Worm (Caenorhabditis elegans) whole organism, mixed stage, embryonic: ENCODE measurements around the gene cah-4.

ENCODE experiments used
- M03D4.4 ChIP-seq: sonication (generic microtip); optimal IDR thresholded peaks from 2 replicates; lab custom pipeline; 2017; ENCODE audit warnings: mild to moderate bottlenecking, missing genetic modification characterization, missing compliant biosample characterization
- bed-3 ChIP-seq: fragments of 200-800 bp; sonication (Bioruptor generic); optimal IDR thresholded peaks from 3 replicates; lab custom pipeline; 2018; ENCODE audit warnings: mild to moderate bottlenecking, missing genetic modification characterization, moderate library complexity, missing compliant biosample characterization
- blmp-1 ChIP-seq: fragments of 150-350 bp; optimal IDR thresholded peaks from 2 replicates; lab custom pipeline; 2014; ENCODE audit warnings: missing biosample characterization, missing genetic modification characterization
- ceh-43 ChIP-seq: fragments of 200-800 bp; sonication (Bioruptor generic); optimal IDR thresholded peaks from 2 replicates; lab custom pipeline; 2018; ENCODE audit warnings: mild to moderate bottlenecking, missing genetic modification characterization, moderate library complexity, missing compliant biosample characterization
- lin-13 ChIP-seq: fragments of 150-350 bp; optimal IDR thresholded peaks from 2 replicates; lab custom pipeline; 2014; ENCODE audit warnings: missing biosample characterization, missing genetic modification characterization
- lsy-2 ChIP-seq: fragments of 150-350 bp; optimal IDR thresholded peaks from 2 replicates; lab custom pipeline; 2014; ENCODE audit warnings: missing biosample characterization, missing genetic modification characterization
- nhr-237 ChIP-seq: fragments of 150-350 bp; optimal IDR thresholded peaks from 2 replicates; lab custom pipeline; 2014; ENCODE audit warnings: missing biosample characterization, missing genetic modification characterization
- nhr-76 ChIP-seq: sonication (generic microtip); optimal IDR thresholded peaks from 2 replicates; lab custom pipeline; 2017; ENCODE audit warnings: missing biosample characterization, missing genetic modification characterization
- pha-4 ChIP-seq: fragments of 150-350 bp; optimal IDR thresholded peaks from 2 replicates; lab custom pipeline; 2018; ENCODE audit warnings: missing biosample characterization, missing genetic modification reagents, missing genetic modification characterization
- sem-2 ChIP-seq: fragments of 200-800 bp; sonication (Bioruptor generic); optimal IDR thresholded peaks from 2 replicates; lab custom pipeline; 2018; ENCODE audit warnings: mild to moderate bottlenecking, missing genetic modification characterization, missing compliant biosample characterization
- snpc-4 ChIP-seq: fragments of 150-350 bp; optimal IDR thresholded peaks from 2 replicates; lab custom pipeline; 2014; ENCODE audit warnings: missing biosample characterization, missing genetic modification characterization
- unc-39 ChIP-seq: fragments of 150-350 bp; optimal IDR thresholded peaks from 2 replicates; lab custom pipeline; 2014; ENCODE audit warnings: missing biosample characterization, missing genetic modification characterization
- ztf-11 ChIP-seq: fragments of 150-350 bp; optimal IDR thresholded peaks from 2 replicates; lab custom pipeline; 2014; ENCODE audit warnings: missing biosample characterization, missing genetic modification characterization

DNA sequence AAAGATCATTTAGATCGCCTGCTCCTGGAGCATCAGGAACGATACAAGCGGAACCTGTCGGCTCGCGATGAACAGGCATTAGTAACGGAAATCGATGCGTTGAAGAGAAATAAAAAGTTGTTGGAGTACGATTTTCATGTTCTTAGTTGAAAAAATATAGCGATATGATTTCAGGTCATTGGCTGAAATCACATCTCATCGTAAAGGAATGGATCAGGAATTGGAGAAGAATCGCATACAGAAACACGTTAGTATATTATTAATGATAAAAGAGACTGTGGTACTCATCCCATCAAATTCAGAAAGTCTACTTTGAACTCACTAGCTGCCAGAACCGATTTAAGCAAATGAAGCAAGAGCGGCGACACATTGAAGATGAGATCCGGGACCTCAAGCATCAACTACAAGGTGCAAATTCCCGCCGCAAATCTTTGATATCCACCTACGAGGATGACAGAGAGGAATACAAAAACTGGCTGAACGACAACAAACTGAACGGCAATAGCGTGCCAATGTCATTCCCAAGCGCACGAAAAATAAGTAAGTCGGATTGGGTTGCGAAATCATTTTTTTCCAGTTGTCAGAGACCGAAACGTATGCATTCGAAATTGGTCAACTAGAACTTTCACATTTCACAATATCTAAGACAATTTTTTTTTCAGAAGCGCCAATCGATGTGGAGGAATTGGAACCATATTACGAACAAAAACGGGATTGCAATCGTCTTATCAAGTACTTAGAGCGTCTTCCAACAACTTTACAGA, 12.2 kb upstream of the cah-4 start:
- TF ChIP-seq sem-2 (GFP tag; lab: Kevin White, UChicago), result no peak
- no peak for TF ChIP-seq unc-39 (tag; lab: Kevin White, UChicago)
- TF ChIP-seq nhr-76 (tag; lab: Kevin White, UChicago), result no peak
- no peak for TF ChIP-seq lin-13
- no peak for TF ChIP-seq lsy-2
- TF ChIP-seq blmp-1 (tag; lab: Kevin White, UChicago), result no peak
- no peak for TF ChIP-seq bed-3 (GFP tag; lab: Kevin White, UChicago)
- TF ChIP-seq nhr-237, result no peak
- TF ChIP-seq M03D4.4 (tag; lab: Kevin White, UChicago), result no peak
- no peak for TF ChIP-seq snpc-4
- TF ChIP-seq pha-4 (tag; lab: Kevin White, UChicago), result no peak
- TF ChIP-seq ceh-43 (GFP tag; lab: Kevin White, UChicago), result no peak
- no peak for TF ChIP-seq ztf-11 (tag; lab: Kevin White, UChicago)
